Worm (Caenorhabditis elegans) whole organism, L3 larva: ENCODE measurements around the gene K01D12.7.
A peak's percentile ranks its signal among the peaks of the same experiment; 100 is the strongest.

ENCODE experiments used
- R02D3.7 ChIP-seq: fragments of 150-350 bp; optimal IDR thresholded peaks from 2 replicates; lab custom pipeline; 2014; ENCODE audit warnings: missing biosample characterization, missing genetic modification characterization
- ZK546.5 ChIP-seq: sonication (generic microtip); optimal IDR thresholded peaks from 2 replicates; lab custom pipeline; 2017; ENCODE audit warnings: missing biosample characterization, missing genetic modification characterization
- aly-2 ChIP-seq: fragments of 150-350 bp; optimal IDR thresholded peaks from 2 replicates; lab custom pipeline; 2014; ENCODE audit warnings: missing biosample characterization, missing genetic modification characterization
- ama-1 ChIP-seq: fragments of 150-350 bp; optimal IDR thresholded peaks from 2 replicates; lab custom pipeline; 2018
- ceh-16 ChIP-seq: sonication (generic microtip); optimal IDR thresholded peaks from 2 replicates; lab custom pipeline; 2017; ENCODE audit warnings: missing biosample characterization, missing genetic modification characterization
- ceh-28 ChIP-seq: fragments of 150-350 bp; optimal IDR thresholded peaks from 2 replicates; lab custom pipeline; 2014; ENCODE audit warnings: missing biosample characterization, missing genetic modification reagents, missing genetic modification characterization
- ceh-82 ChIP-seq: fragments of 150-350 bp; optimal IDR thresholded peaks from 2 replicates; lab custom pipeline; 2014; ENCODE audit warnings: missing biosample characterization, missing genetic modification characterization
- ceh-9 ChIP-seq: sonication (generic microtip); optimal IDR thresholded peaks from 2 replicates; lab custom pipeline; 2018; ENCODE audit warnings: missing biosample characterization, missing genetic modification characterization
- daf-12 ChIP-seq: fragments of 150-350 bp; optimal IDR thresholded peaks from 2 replicates; lab custom pipeline; 2014; ENCODE audit warnings: missing biosample characterization, missing genetic modification reagents, missing genetic modification characterization
- egl-5 ChIP-seq: fragments of 150-350 bp; optimal IDR thresholded peaks from 2 replicates; lab custom pipeline; 2017; ENCODE audit warnings: missing biosample characterization, missing genetic modification reagents, missing genetic modification characterization, inconsistent platforms
- elt-1 ChIP-seq: fragments of 150-350 bp; optimal IDR thresholded peaks from 2 replicates; lab custom pipeline; 2014; ENCODE audit warnings: missing biosample characterization, missing genetic modification characterization
- elt-2 ChIP-seq: sonication (generic microtip); optimal IDR thresholded peaks from 2 replicates; lab custom pipeline; 2016; ENCODE audit warnings: missing genetic modification reagents, mild to moderate bottlenecking, missing genetic modification characterization, missing compliant biosample characterization
- elt-3 ChIP-seq, 3 experiments: fragments of 150-350 bp in 1 of 3; sonication (generic microtip) in 2 of 3; optimal IDR thresholded peaks; 2 replicates in 2 of 3; 4 replicates in 1 of 3; lab custom pipeline; 2014 to 2017; ENCODE audit warnings: missing biosample characterization in 3 of 3, missing genetic modification characterization in 3 of 3
- eor-1 ChIP-seq, 2 experiments: fragments of 150-350 bp; optimal IDR thresholded peaks; 2 replicates each; lab custom pipeline; 2014 to 2018; ENCODE audit warnings: missing biosample characterization in 2 of 2, missing genetic modification characterization in 2 of 2
- fkh-2 ChIP-seq: fragments of 150-350 bp; optimal IDR thresholded peaks from 2 replicates; lab custom pipeline; 2014; ENCODE audit warnings: missing biosample characterization, missing genetic modification reagents, missing genetic modification characterization
- fos-1 ChIP-seq: fragments of 150-350 bp; optimal IDR thresholded peaks from 2 replicates; lab custom pipeline; 2014; ENCODE audit warnings: missing biosample characterization, missing genetic modification characterization
- lin-15B ChIP-seq: fragments of 150-350 bp; optimal IDR thresholded peaks from 2 replicates; lab custom pipeline; 2014; ENCODE audit warnings: missing biosample characterization, missing genetic modification characterization
- lin-39 ChIP-seq: fragments of 150-350 bp; optimal IDR thresholded peaks from 2 replicates; lab custom pipeline; 2018; ENCODE audit warnings: missing biosample characterization, missing genetic modification reagents, missing genetic modification characterization
- lsy-12 ChIP-seq: sonication (generic microtip); optimal IDR thresholded peaks from 2 replicates; lab custom pipeline; 2016; ENCODE audit warnings: mild to moderate bottlenecking, missing genetic modification characterization, missing compliant biosample characterization
- mdl-1 ChIP-seq: fragments of 150-350 bp; optimal IDR thresholded peaks from 2 replicates; lab custom pipeline; 2014; ENCODE audit warnings: missing biosample characterization, missing genetic modification characterization
- mml-1 ChIP-seq: fragments of 150-350 bp; sonication (generic microtip); optimal IDR thresholded peaks from 3 replicates; lab custom pipeline; 2014; ENCODE audit warnings: missing biosample characterization, missing genetic modification characterization
- nfya-1 ChIP-seq: sonication (generic microtip); optimal IDR thresholded peaks from 2 replicates; lab custom pipeline; 2017; ENCODE audit warnings: missing genetic modification characterization, mild to moderate bottlenecking, missing compliant biosample characterization, antibody characterized with exemption, moderate library complexity; ENCODE audit not compliant: insufficient read depth
- nhr-11 ChIP-seq: fragments of 150-350 bp; optimal IDR thresholded peaks from 2 replicates; lab custom pipeline; 2014; ENCODE audit warnings: missing biosample characterization, missing genetic modification characterization
- nhr-23 ChIP-seq: fragments of 150-350 bp; optimal IDR thresholded peaks from 2 replicates; lab custom pipeline; 2014; ENCODE audit warnings: missing biosample characterization, missing genetic modification reagents, missing genetic modification characterization
- nhr-237 ChIP-seq: fragments of 150-350 bp; optimal IDR thresholded peaks from 2 replicates; lab custom pipeline; 2014; ENCODE audit warnings: missing biosample characterization, missing genetic modification characterization
- nhr-25 ChIP-seq: sonication (generic microtip); optimal IDR thresholded peaks from 2 replicates; lab custom pipeline; 2017; ENCODE audit warnings: missing biosample characterization, missing genetic modification characterization
- nhr-28 ChIP-seq: fragments of 150-350 bp; optimal IDR thresholded peaks from 2 replicates; lab custom pipeline; 2014; ENCODE audit warnings: missing biosample characterization, missing genetic modification characterization
- nhr-43 ChIP-seq: sonication (generic microtip); optimal IDR thresholded peaks from 2 replicates; lab custom pipeline; 2016; ENCODE audit warnings: mild to moderate bottlenecking, missing genetic modification characterization, missing compliant biosample characterization; ENCODE audit not compliant: poor library complexity, severe bottlenecking
- nhr-67 ChIP-seq: fragments of 150-350 bp; optimal IDR thresholded peaks from 2 replicates; lab custom pipeline; 2014; ENCODE audit warnings: missing biosample characterization, missing genetic modification characterization
- nhr-76 ChIP-seq: fragments of 150-350 bp; sonication (generic microtip); optimal IDR thresholded peaks from 5 replicates; lab custom pipeline; 2014; ENCODE audit warnings: missing biosample characterization, missing genetic modification characterization
- nhr-77 ChIP-seq: fragments of 150-350 bp; optimal IDR thresholded peaks from 2 replicates; lab custom pipeline; 2014; ENCODE audit warnings: missing biosample characterization, missing genetic modification characterization
- pha-4 ChIP-seq: fragments of 150-350 bp; optimal IDR thresholded peaks from 2 replicates; lab custom pipeline; 2014; ENCODE audit warnings: missing biosample characterization, missing genetic modification reagents, missing genetic modification characterization
- pqm-1 ChIP-seq: fragments of 150-350 bp; optimal IDR thresholded peaks from 2 replicates; lab custom pipeline; 2017; ENCODE audit warnings: missing biosample characterization, missing genetic modification characterization, inconsistent platforms
- sea-2 ChIP-seq: fragments of 150-350 bp; sonication (generic microtip); optimal IDR thresholded peaks from 4 replicates; lab custom pipeline; 2014; ENCODE audit warnings: missing biosample characterization, missing genetic modification reagents, missing genetic modification characterization
- skn-1 ChIP-seq: fragments of 150-350 bp; optimal IDR thresholded peaks from 2 replicates; lab custom pipeline; 2014; ENCODE audit warnings: missing biosample characterization, missing genetic modification characterization
- snpc-4 ChIP-seq: fragments of 150-350 bp; optimal IDR thresholded peaks from 2 replicates; lab custom pipeline; 2014; ENCODE audit warnings: missing biosample characterization, missing genetic modification characterization
- tbx-2 ChIP-seq: sonication (generic microtip); optimal IDR thresholded peaks from 2 replicates; lab custom pipeline; 2016; ENCODE audit warnings: mild to moderate bottlenecking, missing genetic modification characterization, missing compliant biosample characterization
- unc-39 ChIP-seq: sonication (generic microtip); optimal IDR thresholded peaks from 4 replicates; lab custom pipeline; 2017; ENCODE audit warnings: missing biosample characterization, missing genetic modification characterization
- unc-62 ChIP-seq: fragments of 150-350 bp; sonication (generic microtip); optimal IDR thresholded peaks from 4 replicates; lab custom pipeline; 2014; ENCODE audit warnings: missing biosample characterization, missing genetic modification reagents, missing genetic modification characterization
- zag-1 ChIP-seq: fragments of 150-350 bp; optimal IDR thresholded peaks from 2 replicates; lab custom pipeline; 2014; ENCODE audit warnings: missing biosample characterization, missing genetic modification characterization
- ztf-11 ChIP-seq: fragments of 150-350 bp; optimal IDR thresholded peaks from 2 replicates; lab custom pipeline; 2014; ENCODE audit warnings: missing biosample characterization, missing genetic modification characterization
- ztf-4 ChIP-seq: fragments of 150-350 bp; optimal IDR thresholded peaks from 2 replicates; lab custom pipeline; 2014; ENCODE audit warnings: missing biosample characterization, missing genetic modification characterization

K01D12.7 gene

ce11 chrV:12413651-12414114 is 12.4 kb upstream of the K01D12.7 start, which contains the start of gene cdr-6:
Gene cdr-6 (minus strand): TSS chrV:12413701.
- TF ChIP-seq daf-12 (tag; lab: Kevin White, UChicago), result no peak
- peak; percentile 61 for TF ChIP-seq pha-4
- peak; percentile 9 for TF ChIP-seq nhr-23
- peak; percentile 46 for TF ChIP-seq elt-2 (tag; lab: Kevin White, UChicago)
- TF ChIP-seq pqm-1 (tag; lab: Kevin White, UChicago), result peak; percentile 63
- TF ChIP-seq elt-3 (tag; optimal IDR thresholded peaks at IDR 0.05; lab: Kevin White, UChicago), result no peak
- peak; percentile 28 for TF ChIP-seq ceh-28 (tag; lab: Kevin White, UChicago)

- no peak for TF ChIP-seq pha-4
- TF ChIP-seq nhr-67 (tag; lab: Kevin White, UChicago), result no peak
- no peak for TF ChIP-seq nhr-25 (tag; lab: Kevin White, UChicago)
- TF ChIP-seq elt-2 (tag; lab: Kevin White, UChicago), result no peak
- no peak for TF ChIP-seq pqm-1 (tag; lab: Kevin White, UChicago)
- no peak for TF ChIP-seq tbx-2
- no peak for TF ChIP-seq ztf-11 (tag; lab: Kevin White, UChicago)
- TF ChIP-seq ceh-16, result no peak
- no peak for TF ChIP-seq unc-39 (tag; lab: Kevin White, UChicago)
- no peak for TF ChIP-seq nhr-237
- TF ChIP-seq ceh-9, result no peak
- no peak for TF ChIP-seq daf-12 (tag; lab: Kevin White, UChicago)
- no peak for TF ChIP-seq snpc-4 (tag; lab: Kevin White, UChicago)
- TF ChIP-seq sea-2, result no peak
- TF ChIP-seq nhr-11 (tag; lab: Kevin White, UChicago), result no peak
- no peak for TF ChIP-seq nhr-43 (tag; lab: Kevin White, UChicago)
- TF ChIP-seq nhr-77 (tag; lab: Kevin White, UChicago), result no peak
- no peak for TF ChIP-seq mml-1 (tag; lab: Kevin White, UChicago)
- TF ChIP-seq mdl-1 (tag; lab: Kevin White, UChicago), result no peak
- TF ChIP-seq elt-3 (tag; optimal IDR thresholded peaks at IDR 0.05; lab: Kevin White, UChicago), result no peak
These were observed 11.0 kb upstream of the K01D12.7 start for ce11 chrV:12412321-12412720.

- TF ChIP-seq elt-1 (tag; lab: Kevin White, UChicago), result peak; percentile 89
- TF ChIP-seq R02D3.7 (tag; lab: Kevin White, UChicago), result no peak
- peak in 1 of 3 experiments; percentile 45 for TF ChIP-seq elt-3 (tag; optimal IDR thresholded peaks at IDR 0.05; lab: Kevin White, UChicago)
- peak; percentile 41 for TF ChIP-seq nhr-25 (tag; lab: Kevin White, UChicago)
These were observed 10.6 kb upstream of the K01D12.7 start, which contains the start of gene cdr-7 for ce11 chrV:12411909-12412308. Gene cdr-7 (minus strand): TSS chrV:12412113.

- no peak for TF ChIP-seq egl-5 (tag; lab: Kevin White, UChicago)
- no peak for TF ChIP-seq nhr-11 (tag; lab: Kevin White, UChicago)
- TF ChIP-seq nhr-28 (tag; lab: Kevin White, UChicago), result no peak
- no peak for TF ChIP-seq nhr-76 (tag; lab: Kevin White, UChicago)
- no peak for TF ChIP-seq lin-15B (tag; lab: Kevin White, UChicago)
- no peak for TF ChIP-seq snpc-4 (tag; lab: Kevin White, UChicago)
- TF ChIP-seq daf-12 (tag; lab: Kevin White, UChicago), result no peak
- TF ChIP-seq fkh-2 (tag; lab: Kevin White, UChicago), result no peak
- TF ChIP-seq nhr-43 (tag; lab: Kevin White, UChicago), result no peak
- TF ChIP-seq mml-1 (tag; lab: Kevin White, UChicago), result no peak
- no peak for TF ChIP-seq nhr-25 (tag; lab: Kevin White, UChicago)
- TF ChIP-seq lin-39, result no peak
- no peak for TF ChIP-seq tbx-2
These were observed 9.2 kb upstream of the K01D12.7 start, which contains the start of gene hrg-2 for ce11 chrV:12410416-12411001. Gene hrg-2 (minus strand): TSS chrV:12410513.

ce11 chrV:12408996-12409395 is 7.7 kb upstream of the K01D12.7 start:
- TF ChIP-seq ama-1 (lab: Kevin White, UChicago), result no peak
- no peak for TF ChIP-seq ztf-11 (tag; lab: Kevin White, UChicago)
- no peak for TF ChIP-seq ceh-82 (tag; lab: Kevin White, UChicago)
- no peak for TF ChIP-seq sea-2
- TF ChIP-seq skn-1, result no peak
- no peak for TF ChIP-seq fos-1 (tag; lab: Kevin White, UChicago)
- TF ChIP-seq pqm-1 (tag; lab: Kevin White, UChicago), result peak; percentile 1
- no peak for TF ChIP-seq ztf-4 (tag; lab: Kevin White, UChicago)
- TF ChIP-seq nhr-76 (tag; lab: Kevin White, UChicago), result no peak
- TF ChIP-seq zag-1, result no peak
- TF ChIP-seq ZK546.5 (tag; lab: Kevin White, UChicago), result no peak
- TF ChIP-seq mml-1 (tag; lab: Kevin White, UChicago), result no peak
- no peak for TF ChIP-seq unc-62 (GFP tag; lab: Kevin White, UChicago)
- TF ChIP-seq lsy-12, result no peak
- no peak for TF ChIP-seq eor-1 (tag; optimal IDR thresholded peaks at IDR 0.05; lab: Kevin White, UChicago)
- TF ChIP-seq nfya-1 (tag; lab: Kevin White, UChicago), result peak; percentile 0
- no peak for TF ChIP-seq nhr-67 (tag; lab: Kevin White, UChicago)
- no peak for TF ChIP-seq nhr-43 (tag; lab: Kevin White, UChicago)
- TF ChIP-seq nhr-28 (tag; lab: Kevin White, UChicago), result no peak
- TF ChIP-seq pha-4, result peak; percentile 62
- no peak for TF ChIP-seq aly-2 (tag; lab: Kevin White, UChicago)
- no peak for TF ChIP-seq nhr-23
- TF ChIP-seq daf-12 (tag; lab: Kevin White, UChicago), result no peak
- TF ChIP-seq mdl-1 (tag; lab: Kevin White, UChicago), result no peak
